Worm (Caenorhabditis elegans): Measurements from ENCODE around the gene C03A3.2.

C03A3.2 gene

DNA sequence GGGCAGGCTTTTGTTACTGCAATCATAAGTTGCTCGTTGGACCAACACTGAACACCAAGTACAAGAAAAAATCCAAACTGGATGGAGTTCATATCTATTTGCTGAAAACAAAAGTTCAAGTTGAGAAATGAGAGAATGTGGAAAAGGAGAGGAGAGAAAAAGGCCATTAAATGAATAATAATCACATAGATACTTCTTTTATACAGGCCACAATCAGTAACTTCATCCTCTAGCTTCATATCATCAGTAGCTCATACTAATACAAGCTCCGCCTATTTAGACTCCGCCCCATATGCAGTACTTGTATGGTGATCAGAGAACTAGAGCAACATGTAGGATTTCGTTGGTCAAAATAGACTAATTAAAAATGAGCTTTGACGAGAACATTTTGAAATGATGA is 16.6 kb downstream of the C03A3.2 start, which contains the start of gene F38B2.2:
Gene F38B2.2 (minus strand): TSS at position 101 of the 400 bp plus-strand sequence.
- TF ChIP-seq ztf-23 (GFP tag; IDR thresholded peaks at IDR 0.05) = no peak
- no peak for TF ChIP-seq tab-1 (GFP tag; IDR thresholded peaks at IDR 0.05)
- TF ChIP-seq flt-1 (GFP tag; IDR thresholded peaks at IDR 0.05) = no peak
- no peak for TF ChIP-seq cog-1 (tag; optimal IDR thresholded peaks at IDR 0.05)
- no peak for TF ChIP-seq ref-1 (GFP tag; conservative IDR thresholded peaks at IDR 0.05)
- TF ChIP-seq med-1 (GFP tag; optimal IDR thresholded peaks at IDR 0.05; ENCODE audit: insufficient read depth) = no peak

- TF ChIP-seq T22C8.4 (GFP tag; IDR thresholded peaks at IDR 0.05) (no peak), ztf-29 (GFP tag; IDR thresholded peaks at IDR 0.05) (no peak), tab-1 (GFP tag; IDR thresholded peaks at IDR 0.05) (no peak), med-1 (GFP tag; optimal IDR thresholded peaks at IDR 0.05; ENCODE audit: insufficient read depth) (no peak), ref-1 (GFP tag; conservative IDR thresholded peaks at IDR 0.05) (no peak), cog-1 (tag; optimal IDR thresholded peaks at IDR 0.05) (no peak), ztf-23 (GFP tag; IDR thresholded peaks at IDR 0.05) (no peak), flt-1 (GFP tag; IDR thresholded peaks at IDR 0.05) (no peak), klf-2 (GFP tag; conservative IDR thresholded peaks at IDR 0.05) (no peak)
Observed at ce11 chrX:11281148-11281547, 18.5 kb downstream of the C03A3.2 start, which contains the start of gene F38B2.6. Gene F38B2.6, minus strand, starts transcription at chrX:11281248.

- TF ChIP-seq flt-1 (GFP tag; IDR thresholded peaks at IDR 0.05) (no peak), ztf-29 (GFP tag; IDR thresholded peaks at IDR 0.05) (no peak), cog-1 (tag; optimal IDR thresholded peaks at IDR 0.05) (no peak)
Observed at ce11 chrX:11286246-11286645, 23.6 kb downstream of the C03A3.2 start, which contains the start of gene F38B2.3. Gene F38B2.3, minus strand, starts transcription at chrX:11286346.

DNA sequence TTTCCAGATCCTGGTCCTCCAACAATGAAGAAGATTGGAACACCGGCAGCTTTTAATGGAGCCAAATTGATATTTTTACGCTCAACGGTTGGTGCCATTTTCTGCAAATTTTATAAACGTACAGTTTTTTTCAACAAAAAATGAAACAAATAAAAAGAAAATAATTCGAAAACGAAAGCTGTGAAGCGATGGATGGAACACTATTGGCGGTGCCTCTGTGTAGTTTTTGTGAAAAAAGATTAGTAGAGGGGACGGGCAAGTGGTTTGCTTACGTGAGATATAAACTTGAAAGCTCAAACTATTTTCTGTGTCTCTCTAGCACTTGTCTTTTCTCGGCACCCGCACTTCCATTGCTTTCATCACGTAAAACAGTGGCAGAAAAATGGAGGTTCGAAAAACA is 25.0 kb downstream of the C03A3.2 start, which contains the start of gene F38B2.4:
Gene F38B2.4 (minus strand): TSS at position 101 of the 400 bp plus-strand sequence.
- TF ChIP-seq ztf-23 (GFP tag; IDR thresholded peaks at IDR 0.05) = no peak
- TF ChIP-seq med-1 (GFP tag; optimal IDR thresholded peaks at IDR 0.05; ENCODE audit: insufficient read depth) = no peak
- no peak for TF ChIP-seq cog-1 (tag; optimal IDR thresholded peaks at IDR 0.05)
- TF ChIP-seq ref-1 (GFP tag; conservative IDR thresholded peaks at IDR 0.05) = no peak
- no peak for TF ChIP-seq T22C8.4 (GFP tag; IDR thresholded peaks at IDR 0.05)
- no peak for TF ChIP-seq tab-1 (GFP tag; IDR thresholded peaks at IDR 0.05)
- no peak for TF ChIP-seq ztf-29 (GFP tag; IDR thresholded peaks at IDR 0.05)
- TF ChIP-seq flt-1 (GFP tag; IDR thresholded peaks at IDR 0.05) = no peak
- no peak for TF ChIP-seq klf-2 (GFP tag; conservative IDR thresholded peaks at IDR 0.05)

DNA sequence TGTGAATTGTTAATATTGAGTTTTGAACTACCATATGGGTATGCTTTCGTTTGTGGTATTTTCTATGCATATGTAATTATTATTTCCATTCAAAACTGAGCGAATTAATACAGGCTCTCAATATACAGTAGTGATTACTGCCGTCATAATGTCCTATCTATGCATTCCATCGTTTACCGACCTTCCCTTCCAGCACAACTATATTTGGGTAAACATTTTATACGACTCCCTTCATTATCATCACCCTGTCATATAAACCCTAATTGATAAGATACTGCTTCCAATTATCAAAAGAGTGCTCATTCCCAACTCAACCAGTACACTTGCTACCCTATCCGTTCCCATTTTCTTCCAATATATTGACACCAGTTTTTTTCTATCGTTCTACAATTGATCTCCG is 27.3 kb downstream of the C03A3.2 start:
- TF ChIP-seq klf-2 (GFP tag; conservative IDR thresholded peaks at IDR 0.05) (no peak), flt-1 (GFP tag; IDR thresholded peaks at IDR 0.05) (no peak), ref-1 (GFP tag; conservative IDR thresholded peaks at IDR 0.05) (no peak), cog-1 (tag; optimal IDR thresholded peaks at IDR 0.05) (no peak), med-1 (GFP tag; optimal IDR thresholded peaks at IDR 0.05; ENCODE audit: insufficient read depth) (no peak), ztf-29 (GFP tag; IDR thresholded peaks at IDR 0.05) (no peak), T22C8.4 (GFP tag; IDR thresholded peaks at IDR 0.05) (no peak), ztf-23 (GFP tag; IDR thresholded peaks at IDR 0.05) (no peak), tab-1 (GFP tag; IDR thresholded peaks at IDR 0.05) (no peak)

DNA sequence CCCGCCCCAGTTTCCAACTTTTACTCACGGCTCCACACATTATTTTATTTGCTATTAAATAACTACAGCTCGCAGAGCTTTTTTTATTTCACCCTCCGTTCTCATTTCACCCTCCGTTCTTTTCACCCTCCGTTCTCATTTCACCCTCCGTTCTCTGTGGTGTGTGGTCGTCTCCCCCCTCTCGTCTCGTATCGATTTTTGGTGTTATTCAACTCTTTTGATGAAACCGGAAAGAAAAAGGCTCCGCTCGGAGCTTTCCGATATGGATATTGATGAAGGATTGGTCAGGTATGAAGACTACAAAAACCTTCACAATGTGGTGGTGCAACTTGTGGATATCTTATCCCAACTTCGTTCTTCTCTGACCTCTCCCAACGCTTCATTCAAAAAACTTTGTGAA is 27.9 kb downstream of the C03A3.2 start:
- 0 out of 2 replicates have a peak, but pooled peaks have one; percentile 28 for TF ChIP-seq flt-1 (GFP tag; IDR thresholded peaks at IDR 0.05)
- peak; percentile 64 for TF ChIP-seq T22C8.4 (GFP tag; IDR thresholded peaks at IDR 0.05)
- TF ChIP-seq klf-2 (GFP tag; conservative IDR thresholded peaks at IDR 0.05) = no peak
- no peak for TF ChIP-seq cog-1 (tag; optimal IDR thresholded peaks at IDR 0.05)
- no peak for TF ChIP-seq med-1 (GFP tag; optimal IDR thresholded peaks at IDR 0.05; ENCODE audit: insufficient read depth)

ce11 chrX:11296683-11297365 is 34.2 kb downstream of the C03A3.2 start, which contains the start of gene inx-2:
Gene inx-2, minus strand, starts transcription at chrX:11296733.
- TF ChIP-seq tab-1 (GFP tag; IDR thresholded peaks at IDR 0.05) (peak; percentile 77), ztf-29 (GFP tag; IDR thresholded peaks at IDR 0.05) (no peak)

ce11 chrX:11299642-11300307 is 37.1 kb downstream of the C03A3.2 start, which contains the start of the genes snrp-40.1 and F08G12.3:
Gene snrp-40.1, minus strand, starts transcription at chrX:11299784.
Gene F08G12.3, plus strand, starts transcription at chrX:11300257.
- TF ChIP-seq ztf-29 (GFP tag; IDR thresholded peaks at IDR 0.05) (no peak), tab-1 (GFP tag; IDR thresholded peaks at IDR 0.05) (no peak), med-1 (GFP tag; optimal IDR thresholded peaks at IDR 0.05; ENCODE audit: insufficient read depth) (no peak), T22C8.4 (GFP tag; IDR thresholded peaks at IDR 0.05) (no peak), ztf-23 (GFP tag; IDR thresholded peaks at IDR 0.05) (no peak), flt-1 (GFP tag; IDR thresholded peaks at IDR 0.05) (peak; percentile 46), cog-1 (tag; optimal IDR thresholded peaks at IDR 0.05) (peak; percentile 76), klf-2 (GFP tag; conservative IDR thresholded peaks at IDR 0.05) (no peak), ref-1 (GFP tag; conservative IDR thresholded peaks at IDR 0.05) (no peak)

- TF ChIP-seq ztf-29 (GFP tag; IDR thresholded peaks at IDR 0.05) = no peak
- TF ChIP-seq tab-1 (GFP tag; IDR thresholded peaks at IDR 0.05) = no peak
- no peak for TF ChIP-seq klf-2 (GFP tag; conservative IDR thresholded peaks at IDR 0.05)
- no peak for TF ChIP-seq T22C8.4 (GFP tag; IDR thresholded peaks at IDR 0.05)
- no peak for TF ChIP-seq med-1 (GFP tag; optimal IDR thresholded peaks at IDR 0.05; ENCODE audit: insufficient read depth)
- TF ChIP-seq cog-1 (tag; optimal IDR thresholded peaks at IDR 0.05) = no peak
- TF ChIP-seq ztf-23 (GFP tag; IDR thresholded peaks at IDR 0.05) = no peak
- TF ChIP-seq ref-1 (GFP tag; conservative IDR thresholded peaks at IDR 0.05) = no peak
- no peak for TF ChIP-seq flt-1 (GFP tag; IDR thresholded peaks at IDR 0.05)
Observed at ce11 chrX:11305773-11306172, 43.1 kb downstream of the C03A3.2 start, which contains the start of gene F08G12.1. Gene F08G12.1, minus strand, starts transcription at chrX:11305873.

All from whole organism, midembryonic.